Worm (Caenorhabditis elegans) whole organism, early embryonic: ENCODE measurements around the gene nrx-1.

Experiments used
- aly-1 ChIP-seq: sonication (generic microtip); optimal IDR thresholded peaks from 2 replicates; lab custom pipeline; 2016; ENCODE audit warnings: missing genetic modification characterization, missing compliant biosample characterization
- ama-1 ChIP-seq: fragments of 150-350 bp; optimal IDR thresholded peaks from 2 replicates; lab custom pipeline; 2014
- ceh-36 ChIP-seq: sonication (generic microtip); optimal IDR thresholded peaks from 2 replicates; lab custom pipeline; 2016; ENCODE audit warnings: missing genetic modification characterization, inconsistent platforms, missing compliant biosample characterization
- hmbx-1 ChIP-seq: sonication (generic microtip); optimal IDR thresholded peaks from 2 replicates; lab custom pipeline; 2016; ENCODE audit warnings: mild to moderate bottlenecking, missing genetic modification characterization, missing compliant biosample characterization
- hmg-4 ChIP-seq: fragments of 200-800 bp; sonication (Bioruptor generic); optimal IDR thresholded peaks from 2 replicates; lab custom pipeline; 2018; ENCODE audit warnings: mild to moderate bottlenecking, missing genetic modification characterization, missing compliant biosample characterization
- hnd-1 ChIP-seq: sonication (generic microtip); optimal IDR thresholded peaks from 2 replicates; lab custom pipeline; 2016; ENCODE audit warnings: missing genetic modification characterization, missing compliant biosample characterization
- tbx-11 ChIP-seq: fragments of 200-800 bp; sonication (Bioruptor generic); IDR thresholded peaks from 2 replicates; pipeline ENCODE4 v1.3.6; 2022; ENCODE audit warnings: missing genetic modification characterization, missing compliant biosample characterization
- tbx-37 ChIP-seq: fragments of 200-800 bp; sonication (Bioruptor generic); conservative IDR thresholded peaks from 2 replicates; pipeline ENCODE4 v1.3.6; 2022; ENCODE audit warnings: missing genetic modification reagents, missing genetic modification characterization, missing compliant biosample characterization
- tra-4 ChIP-seq: sonication (generic microtip); optimal IDR thresholded peaks from 2 replicates; lab custom pipeline; 2017; ENCODE audit warnings: missing genetic modification characterization, missing compliant biosample characterization

DNA sequence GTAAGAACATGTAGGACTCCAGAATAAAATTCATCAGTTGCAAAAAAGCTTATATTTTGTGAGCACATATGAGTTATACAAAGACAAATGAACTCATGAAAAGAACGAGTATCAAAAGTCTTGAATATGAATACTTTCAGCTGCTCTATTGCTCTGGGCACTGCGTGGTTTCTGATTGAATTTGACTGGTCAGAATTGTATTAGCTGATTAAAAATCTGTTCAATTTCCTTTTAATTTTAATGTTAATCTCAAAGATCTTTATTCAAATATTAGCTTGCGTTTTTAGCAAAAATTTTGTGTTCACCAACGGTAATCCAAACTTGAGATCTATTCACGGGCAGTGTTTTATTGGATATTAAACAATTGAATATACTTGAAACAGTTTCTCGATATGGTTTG lies 26.7 kb upstream of the nrx-1 start, which contains the start of gene srh-184:
- TF ChIP-seq aly-1 (tag; lab: Kevin White, UChicago): no peak
- no peak for TF ChIP-seq hmbx-1 (tag; lab: Kevin White, UChicago)
- TF ChIP-seq hnd-1 (tag; lab: Kevin White, UChicago): no peak
- TF ChIP-seq tra-4 (tag; lab: Kevin White, UChicago): no peak
- TF ChIP-seq ama-1: no peak
- TF ChIP-seq hmg-4: no peak
- TF ChIP-seq ceh-36: no peak
- no peak for TF ChIP-seq tbx-37 (GFP tag; lab: Robert Waterston, UW)
- TF ChIP-seq tbx-11 (GFP tag; lab: Robert Waterston, UW): no peak
